Worm (Caenorhabditis elegans) whole organism, L1 larva: ENCODE measurements around the gene K05D4.9.

Experiments
- C16A3.4 ChIP-seq: fragments of 150-350 bp; optimal IDR thresholded peaks from 2 replicates; lab custom pipeline; 2014; ENCODE audit warnings: missing biosample characterization, missing genetic modification characterization
- Y116A8C.19 ChIP-seq: sonication (generic microtip); optimal IDR thresholded peaks from 2 replicates; lab custom pipeline; 2016; ENCODE audit warnings: missing compliant biosample characterization, missing genetic modification characterization, borderline replicate concordance
- aha-1 ChIP-seq: fragments of 150-350 bp; optimal IDR thresholded peaks from 2 replicates; lab custom pipeline; 2014; ENCODE audit warnings: missing biosample characterization, missing genetic modification characterization
- ama-1 ChIP-seq: fragments of 150-350 bp; optimal IDR thresholded peaks from 2 replicates; lab custom pipeline; 2014
- ceh-90 ChIP-seq: sonication (generic microtip); optimal IDR thresholded peaks from 2 replicates; lab custom pipeline; 2016; ENCODE audit warnings: missing genetic modification characterization, missing compliant biosample characterization
- ces-1 ChIP-seq: fragments of 150-350 bp; optimal IDR thresholded peaks from 2 replicates; lab custom pipeline; 2014; ENCODE audit warnings: missing biosample characterization, missing genetic modification reagents, missing genetic modification characterization
- dpl-1 ChIP-seq, 3 experiments: fragments of 150-350 bp in 2 of 3; sonication (generic microtip) in 1 of 3; optimal IDR thresholded peaks; 2 replicates each; lab custom pipeline; 2014 to 2017; ENCODE audit warnings: missing biosample characterization in 3 of 3, missing genetic modification characterization in 3 of 3, missing genetic modification reagents in 3 of 3
- efl-1 ChIP-seq, 4 experiments: fragments of 150-350 bp; optimal IDR thresholded peaks in 3 of 4; peaks in 1 of 4; 1 replicate in 1 of 4; 2 replicates in 3 of 4; lab custom pipeline; 2014; ENCODE audit warnings: missing biosample characterization in 2 of 4, missing genetic modification characterization in 2 of 4, missing genetic modification reagents in 2 of 4
- egl-13 ChIP-seq: sonication (generic microtip); optimal IDR thresholded peaks from 2 replicates; lab custom pipeline; 2016; ENCODE audit warnings: missing genotype, missing genetic modification reagents, missing genetic modification characterization, missing compliant biosample characterization
- elt-2 ChIP-seq: sonication (generic microtip); optimal IDR thresholded peaks from 2 replicates; lab custom pipeline; 2016; ENCODE audit warnings: missing genetic modification characterization, mild to moderate bottlenecking, inconsistent platforms, missing compliant biosample characterization, missing genetic modification reagents
- elt-3 ChIP-seq, 6 experiments: fragments of 150-350 bp in 1 of 6; sonication (generic microtip); optimal IDR thresholded peaks; 2 replicates each; lab custom pipeline; 2017 to 2018; ENCODE audit warnings: missing biosample characterization in 6 of 6, missing genetic modification characterization in 6 of 6, inconsistent platforms in 1 of 6
- ets-5 ChIP-seq: fragments of 200-800 bp; sonication (Bioruptor generic); IDR thresholded peaks from 2 replicates; pipeline ENCODE4 v1.3.6; 2022; ENCODE audit warnings: missing genetic modification characterization, missing compliant biosample characterization
- fkh-10 ChIP-seq: sonication (generic microtip); optimal IDR thresholded peaks from 2 replicates; lab custom pipeline; 2017; ENCODE audit warnings: missing biosample characterization, missing genetic modification reagents, missing genetic modification characterization
- hlh-17 ChIP-seq: fragments of 200-800 bp; sonication (Bioruptor generic); optimal IDR thresholded peaks from 2 replicates; lab custom pipeline; 2018; ENCODE audit warnings: missing genetic modification characterization, mild to moderate bottlenecking, missing compliant biosample characterization, moderate library complexity, borderline replicate concordance
- lin-35 ChIP-seq, 2 experiments: fragments of 150-350 bp; optimal IDR thresholded peaks; 2 replicates each; lab custom pipeline; 2014; ENCODE audit warnings: missing biosample characterization in 2 of 2, missing genetic modification characterization in 2 of 2, missing genetic modification reagents in 2 of 2
- mdl-1 ChIP-seq, 2 experiments: fragments of 150-350 bp; optimal IDR thresholded peaks; 2 replicates each; lab custom pipeline; 2014 to 2017; ENCODE audit warnings: missing biosample characterization in 2 of 2, missing genetic modification characterization in 2 of 2, inconsistent platforms in 1 of 2
- nhr-11 ChIP-seq: fragments of 150-350 bp; optimal IDR thresholded peaks from 2 replicates; lab custom pipeline; 2014; ENCODE audit warnings: missing biosample characterization, missing genetic modification characterization
- nhr-237 ChIP-seq: fragments of 150-350 bp; optimal IDR thresholded peaks from 2 replicates; lab custom pipeline; 2014; ENCODE audit warnings: missing biosample characterization, missing genetic modification characterization
- nhr-47 ChIP-seq: sonication (generic microtip); optimal IDR thresholded peaks from 2 replicates; lab custom pipeline; 2016; ENCODE audit warnings: mild to moderate bottlenecking, missing genetic modification characterization, moderate library complexity, missing compliant biosample characterization
- nhr-71 ChIP-seq: sonication (generic microtip); optimal IDR thresholded peaks from 2 replicates; lab custom pipeline; 2016; ENCODE audit warnings: mild to moderate bottlenecking, missing genetic modification characterization, moderate library complexity, missing compliant biosample characterization
- nhr-76 ChIP-seq: sonication (generic microtip); optimal IDR thresholded peaks from 2 replicates; lab custom pipeline; 2017; ENCODE audit warnings: missing biosample characterization, missing genetic modification characterization
- nhr-77 ChIP-seq: fragments of 150-350 bp; optimal IDR thresholded peaks from 2 replicates; lab custom pipeline; 2014; ENCODE audit warnings: missing biosample characterization, missing genetic modification characterization
- nhr-84 ChIP-seq: sonication (generic microtip); optimal IDR thresholded peaks from 2 replicates; lab custom pipeline; 2017; ENCODE audit warnings: missing biosample characterization, missing genetic modification characterization
- nhr-90 ChIP-seq: sonication (generic microtip); optimal IDR thresholded peaks from 2 replicates; lab custom pipeline; 2016; ENCODE audit warnings: mild to moderate bottlenecking, missing genetic modification characterization, missing compliant biosample characterization; ENCODE audit not compliant: poor library complexity
- pag-3 ChIP-seq: sonication (generic microtip); optimal IDR thresholded peaks from 2 replicates; lab custom pipeline; 2017; ENCODE audit warnings: missing genetic modification characterization, mild to moderate bottlenecking, missing compliant biosample characterization, antibody characterized with exemption, borderline replicate concordance; ENCODE audit not compliant: insufficient read depth
- pax-3 ChIP-seq: fragments of 200-800 bp; sonication (Bioruptor generic); optimal IDR thresholded peaks from 2 replicates; lab custom pipeline; 2018; ENCODE audit warnings: mild to moderate bottlenecking, missing genetic modification characterization, moderate library complexity, missing compliant biosample characterization
- skn-1 ChIP-seq: fragments of 150-350 bp; optimal IDR thresholded peaks from 2 replicates; lab custom pipeline; 2014; ENCODE audit warnings: missing biosample characterization, missing genetic modification characterization
- snpc-4 ChIP-seq: fragments of 150-350 bp; optimal IDR thresholded peaks from 2 replicates; lab custom pipeline; 2014; ENCODE audit warnings: missing biosample characterization, missing genetic modification characterization
- snu-23 ChIP-seq: sonication (generic microtip); optimal IDR thresholded peaks from 2 replicates; lab custom pipeline; 2016; ENCODE audit warnings: missing genetic modification characterization, missing compliant biosample characterization
- sox-4 ChIP-seq: sonication (generic microtip); optimal IDR thresholded peaks from 2 replicates; lab custom pipeline; 2016; ENCODE audit warnings: missing genetic modification characterization, missing compliant biosample characterization
- sptf-1 ChIP-seq: fragments of 150-350 bp; optimal IDR thresholded peaks from 2 replicates; lab custom pipeline; 2014; ENCODE audit warnings: missing biosample characterization, missing genetic modification characterization
- unc-30 ChIP-seq: sonication (generic microtip); optimal IDR thresholded peaks from 2 replicates; lab custom pipeline; 2017; ENCODE audit warnings: missing biosample characterization, missing genetic modification characterization
- unc-86 ChIP-seq: sonication (generic microtip); optimal IDR thresholded peaks from 2 replicates; lab custom pipeline; 2016; ENCODE audit warnings: missing genetic modification characterization, missing compliant biosample characterization
- zag-1 ChIP-seq: fragments of 150-350 bp; optimal IDR thresholded peaks from 2 replicates; lab custom pipeline; 2014; ENCODE audit warnings: missing biosample characterization, missing genetic modification characterization
- zip-4 ChIP-seq: fragments of 200-800 bp; sonication (Bioruptor generic); optimal IDR thresholded peaks from 2 replicates; lab custom pipeline; 2018; ENCODE audit warnings: mild to moderate bottlenecking, missing genetic modification characterization, moderate library complexity, missing compliant biosample characterization
- ztf-11 ChIP-seq, 2 experiments: sonication (generic microtip); optimal IDR thresholded peaks; 2 replicates each; lab custom pipeline; 2016 to 2017; ENCODE audit warnings: missing genetic modification characterization in 2 of 2, missing biosample characterization in 1 of 2, missing compliant biosample characterization in 1 of 2
- ztf-4 ChIP-seq: fragments of 150-350 bp; optimal IDR thresholded peaks from 2 replicates; lab custom pipeline; 2014; ENCODE audit warnings: missing biosample characterization, missing genetic modification characterization

The K05D4.9 gene

DNA sequence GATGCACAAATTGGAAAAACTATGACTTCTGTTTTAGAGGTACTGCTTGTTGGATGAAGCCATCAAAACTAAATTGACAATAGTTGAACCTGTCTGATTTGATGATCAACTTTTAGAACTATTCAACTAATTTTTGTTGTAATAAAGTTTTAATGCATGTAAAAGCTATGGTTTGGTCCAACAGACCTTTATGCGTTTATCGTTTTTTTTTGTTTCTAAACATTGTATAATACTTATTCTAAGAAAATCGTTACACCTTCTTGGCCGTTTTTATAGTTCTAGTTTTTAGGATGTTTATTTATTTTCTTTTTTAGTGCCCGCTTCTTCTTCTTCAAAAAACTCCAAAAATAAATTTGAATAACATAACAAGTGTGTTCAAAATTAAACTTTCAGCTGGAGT lies 7.9 kb downstream of the K05D4.9 start, which contains the start of gene F10A3.12 (continued):
- no peak for TF ChIP-seq ztf-4
- no peak for TF ChIP-seq sptf-1
- no peak for TF ChIP-seq zag-1 (tag; lab: Kevin White, UChicago)
- TF ChIP-seq, all 84 proteins: peak for 0

- TF ChIP-seq efl-1 (optimal IDR thresholded peaks at IDR 0.05; lab: Kevin White, UChicago) = no peak
- no peak for TF ChIP-seq efl-1 (GFP tag; optimal IDR thresholded peaks at IDR 0.05 in 1 of 2; lab: Kevin White, UChicago)
- TF ChIP-seq egl-13 (tag; lab: Kevin White, UChicago) = no peak
- no peak for TF ChIP-seq hlh-17 (GFP tag; lab: Kevin White, UChicago)
- TF ChIP-seq skn-1 = no peak
- TF ChIP-seq nhr-237 (tag; lab: Kevin White, UChicago) = no peak
- no peak for TF ChIP-seq elt-3 (tag; optimal IDR thresholded peaks at IDR 0.05; lab: Kevin White, UChicago)
- no peak for TF ChIP-seq nhr-90 (tag; lab: Kevin White, UChicago)
- TF ChIP-seq unc-30 (tag; lab: Kevin White, UChicago) = no peak
- no peak for TF ChIP-seq nhr-71 (tag; lab: Kevin White, UChicago)
- TF ChIP-seq unc-86 (tag; lab: Kevin White, UChicago) = no peak
- TF ChIP-seq ets-5 (GFP tag; lab: Robert Waterston, UW) = no peak
- no peak for TF ChIP-seq nhr-84 (tag; lab: Kevin White, UChicago)
- TF ChIP-seq ceh-90 (tag; lab: Kevin White, UChicago) = no peak
- no peak for TF ChIP-seq Y116A8C.19
- no peak for TF ChIP-seq sox-4
Observed at ce11 chrV:16162124-16162735, 9.4 kb downstream of the K05D4.9 start, which contains the start of the genes str-109 and F10A3.11. str-109 (minus strand) TSS chrV:16162224. F10A3.11 (plus strand) TSS chrV:16162685.

ce11 chrV:16160087-16160486 lies 11.5 kb downstream of the K05D4.9 start:
- TF ChIP-seq nhr-77 (no peak), skn-1 (peak; percentile 2), elt-2 (tag; lab: Kevin White, UChicago) (peak; percentile 24), efl-1 (optimal IDR thresholded peaks at IDR 0.05; lab: Kevin White, UChicago) (peak in 1 of 2 experiments; percentile 9), efl-1 (GFP tag; optimal IDR thresholded peaks at IDR 0.05 in 1 of 2; lab: Kevin White, UChicago) (peak in 1 of 2 experiments; percentile 4), snpc-4 (tag; lab: Kevin White, UChicago) (peak; percentile 2), zip-4 (peak; percentile 79)
- TF ChIP-seq, all 84 proteins: peak for 5

DNA sequence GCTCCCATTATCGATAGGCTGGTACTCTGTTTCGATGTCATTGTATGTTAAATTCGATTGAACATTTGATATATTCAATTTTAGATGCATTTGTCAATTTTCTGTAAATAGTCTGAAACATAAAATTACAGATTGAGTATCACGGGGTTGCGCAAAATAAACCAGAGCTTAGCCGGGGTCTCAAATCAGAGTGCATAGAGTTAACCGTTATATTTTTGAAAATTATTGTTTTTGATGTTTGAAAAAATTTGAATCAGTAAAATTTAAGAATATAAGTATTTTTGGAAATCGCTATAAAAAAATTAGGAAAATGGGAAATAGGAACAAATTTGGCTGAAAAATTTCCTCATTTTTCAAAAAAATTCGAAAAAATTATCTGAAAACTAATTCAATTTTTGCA lies 12.0 kb downstream of the K05D4.9 start, which contains the start of gene F10A3.17:
Gene F10A3.17 (minus strand): TSS at position 101 of the 400 bp plus-strand sequence.
- TF ChIP-seq egl-13 (tag; lab: Kevin White, UChicago) (no peak), ztf-11 (tag; optimal IDR thresholded peaks at IDR 0.05; lab: Kevin White, UChicago) (no peak), lin-35 (GFP tag; optimal IDR thresholded peaks at IDR 0.05; lab: Kevin White, UChicago) (no peak), mdl-1 (tag; optimal IDR thresholded peaks at IDR 0.05; lab: Kevin White, UChicago) (no peak), pag-3 (tag; lab: Kevin White, UChicago) (no peak), nhr-76 (tag; lab: Kevin White, UChicago) (no peak), aha-1 (tag; lab: Kevin White, UChicago) (no peak), nhr-47 (tag; lab: Kevin White, UChicago) (no peak), ama-1 (lab: Kevin White, UChicago) (no peak), nhr-237 (tag; lab: Kevin White, UChicago) (no peak), snu-23 (no peak), dpl-1 (GFP tag; optimal IDR thresholded peaks at IDR 0.05; lab: Kevin White, UChicago) (no peak), pax-3 (tag; lab: Kevin White, UChicago) (no peak), fkh-10 (GFP tag; lab: Kevin White, UChicago) (no peak), C16A3.4 (tag; lab: Kevin White, UChicago) (no peak), ces-1 (GFP tag; lab: Kevin White, UChicago) (no peak), nhr-11 (tag; lab: Kevin White, UChicago) (no peak)
- TF ChIP-seq, all 84 proteins: peak for 0
